Worm (Caenorhabditis elegans) whole organism, L4 larva: ENCODE results near the gene taf-11.3.
A peak's percentile ranks its signal among the peaks of the same experiment; 100 is the strongest.

Source experiments
- F44E2.7 ChIP-seq: fragments of 200-800 bp; sonication (Bioruptor generic); IDR thresholded peaks from 2 replicates; pipeline ENCODE4 v2.1.2; 2022; ENCODE audit warnings: missing genetic modification characterization, missing compliant biosample characterization
- ZK546.5 ChIP-seq, 2 experiments: sonication (generic microtip); optimal IDR thresholded peaks; 2 replicates each; lab custom pipeline; 2017; ENCODE audit warnings: missing biosample characterization in 2 of 2, missing genetic modification characterization in 2 of 2
- aly-2 ChIP-seq: sonication (generic microtip); optimal IDR thresholded peaks from 2 replicates; lab custom pipeline; 2018; ENCODE audit warnings: missing biosample characterization, missing genetic modification characterization
- daf-19 ChIP-seq: fragments of 200-800 bp; sonication (Bioruptor generic); conservative IDR thresholded peaks from 2 replicates; pipeline ENCODE4 v1.3.6; 2022; ENCODE audit warnings: missing genetic modification characterization, missing compliant biosample characterization
- dve-1 ChIP-seq: sonication (generic microtip); optimal IDR thresholded peaks from 2 replicates; lab custom pipeline; 2017; ENCODE audit warnings: antibody characterized with exemption, mild to moderate bottlenecking, missing genetic modification characterization, missing compliant biosample characterization; ENCODE audit not compliant: insufficient read depth
- lin-13 ChIP-seq: fragments of 150-350 bp; optimal IDR thresholded peaks from 2 replicates; lab custom pipeline; 2014; ENCODE audit warnings: missing biosample characterization, missing genetic modification reagents, missing genetic modification characterization
- lin-29 ChIP-seq: fragments of 200-800 bp; sonication (Bioruptor generic); IDR thresholded peaks from 2 replicates; pipeline ENCODE4 v1.3.6; 2022; ENCODE audit warnings: missing genetic modification reagents, missing genetic modification characterization, missing compliant biosample characterization
- mep-1 ChIP-seq: fragments of 150-350 bp; sonication (generic microtip); optimal IDR thresholded peaks from 3 replicates; lab custom pipeline; 2014; ENCODE audit warnings: missing biosample characterization, missing genetic modification characterization
- nhr-237 ChIP-seq: sonication (generic microtip); optimal IDR thresholded peaks from 2 replicates; lab custom pipeline; 2017; ENCODE audit warnings: missing biosample characterization, missing genetic modification characterization
- set-16 ChIP-seq: fragments of 200-800 bp; sonication (Bioruptor generic); IDR thresholded peaks from 2 replicates; pipeline ENCODE4 v1.3.6; 2022; ENCODE audit warnings: missing genetic modification reagents, missing genetic modification characterization, missing compliant biosample characterization
- tag-97 ChIP-seq: fragments of 200-800 bp; sonication (Bioruptor generic); IDR thresholded peaks from 2 replicates; pipeline ENCODE4 v1.3.6; 2022; ENCODE audit warnings: missing genetic modification characterization, missing compliant biosample characterization

DNA sequence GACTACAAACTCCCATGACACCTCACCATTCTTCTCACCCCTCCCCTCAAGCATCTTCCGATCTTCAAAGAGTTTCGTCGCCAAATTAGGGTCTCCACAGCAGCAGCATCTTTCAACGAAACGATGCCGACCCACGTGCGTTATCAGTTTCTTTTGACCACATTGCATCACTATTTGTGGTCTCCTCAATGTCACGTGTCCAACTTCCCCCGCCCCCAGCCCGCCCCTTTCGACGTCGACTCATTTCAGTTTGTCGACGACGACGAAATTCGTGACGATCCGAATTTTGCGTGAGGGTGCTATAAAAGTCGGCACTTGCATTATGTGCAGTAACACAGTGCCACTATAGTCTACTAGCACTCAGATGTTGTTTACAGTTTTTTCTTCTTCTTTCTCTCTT lies 29.1 kb upstream of the taf-11.3 start:
- TF ChIP-seq dve-1 (peak; percentile 70), tag-97 (GFP tag; lab: Robert Waterston, UW) (no peak), F44E2.7 (GFP tag; lab: Robert Waterston, UW) (no peak), aly-2 (no peak), nhr-237 (tag; lab: Kevin White, UChicago) (no peak), mep-1 (peak; percentile 30), lin-13 (GFP tag; lab: Kevin White, UChicago) (peak; percentile 34), ZK546.5 (tag; optimal IDR thresholded peaks at IDR 0.05; lab: Kevin White, UChicago) (no peak), lin-29 (GFP tag; lab: Robert Waterston, UW) (no peak), set-16 (GFP tag; lab: Robert Waterston, UW) (peak; percentile 71), daf-19 (GFP tag; lab: Robert Waterston, UW) (no peak)
